Worm (Caenorhabditis elegans): ENCODE measurements around the gene K03B4.6.

- TF ChIP-seq rnt-1 (tag; optimal IDR thresholded peaks at IDR 0.05) (no peak), npax-4 (tag; optimal IDR thresholded peaks at IDR 0.05) (no peak), nhr-232 (tag; optimal IDR thresholded peaks at IDR 0.05) (no peak)
Measured at ce11 chrV:4684137-4684536, 8.1 kb upstream of the K03B4.6 start.
